Fruit fly (Drosophila melanogaster): Measurements from ENCODE around the gene CG6765.

The CG6765 gene

dm6 chr3L:8529701-8530100, 17.1 kb downstream of the CG6765 start:
- TF ChIP-seq CG17801 (GFP tag; optimal IDR thresholded peaks at IDR 0.05; ENCODE audit: partially characterized antibody), result no peak

- no peak for TF ChIP-seq CG17801 (GFP tag; optimal IDR thresholded peaks at IDR 0.05; ENCODE audit: partially characterized antibody)
Measured at dm6 chr3L:8534386-8535306, 22.1 kb downstream of the CG6765 start, which contains the start of gene ergic53. ergic53 (plus strand) TSS chr3L:8534977.

- no peak for TF ChIP-seq CG17801 (GFP tag; optimal IDR thresholded peaks at IDR 0.05; ENCODE audit: partially characterized antibody)
Measured at dm6 chr3L:8536387-8536786, 23.8 kb downstream of the CG6765 start.

dm6 chr3L:8538355-8538754, 25.8 kb downstream of the CG6765 start:
- no peak for TF ChIP-seq CG17801 (GFP tag; optimal IDR thresholded peaks at IDR 0.05; ENCODE audit: partially characterized antibody)

- TF ChIP-seq CG17801 (GFP tag; optimal IDR thresholded peaks at IDR 0.05; ENCODE audit: partially characterized antibody), result no peak
Measured at dm6 chr3L:8540509-8540908, 27.9 kb downstream of the CG6765 start.

- TF ChIP-seq CG17801 (GFP tag; optimal IDR thresholded peaks at IDR 0.05; ENCODE audit: partially characterized antibody), result no peak
Measured at dm6 chr3L:8541669-8542068, 29.1 kb downstream of the CG6765 start.

dm6 chr3L:8542213-8542612, 29.6 kb downstream of the CG6765 start:
- no peak for TF ChIP-seq CG17801 (GFP tag; optimal IDR thresholded peaks at IDR 0.05; ENCODE audit: partially characterized antibody)

dm6 chr3L:8543866-8544265, 31.3 kb downstream of the CG6765 start:
- TF ChIP-seq CG17801 (GFP tag; optimal IDR thresholded peaks at IDR 0.05; ENCODE audit: partially characterized antibody), result no peak

dm6 chr3L:8544710-8545109, 32.1 kb downstream of the CG6765 start, which contains the start of gene rhea:
rhea (plus strand) TSS chr3L:8545001.
- TF ChIP-seq CG17801 (GFP tag; optimal IDR thresholded peaks at IDR 0.05; ENCODE audit: partially characterized antibody), result peak; percentile 28

- TF ChIP-seq CG17801 (GFP tag; optimal IDR thresholded peaks at IDR 0.05; ENCODE audit: partially characterized antibody), result no peak
Measured at dm6 chr3L:8545473-8545872, 32.9 kb downstream of the CG6765 start.

- TF ChIP-seq CG17801 (GFP tag; optimal IDR thresholded peaks at IDR 0.05; ENCODE audit: partially characterized antibody), result peak; percentile 48
Measured at dm6 chr3L:8546355-8546771, 33.8 kb downstream of the CG6765 start.

dm6 chr3L:8547104-8547523, 34.5 kb downstream of the CG6765 start:
- TF ChIP-seq CG17801 (GFP tag; optimal IDR thresholded peaks at IDR 0.05; ENCODE audit: partially characterized antibody), result peak; percentile 47

- peak; percentile 12 for TF ChIP-seq CG17801 (GFP tag; optimal IDR thresholded peaks at IDR 0.05; ENCODE audit: partially characterized antibody)
Measured at dm6 chr3L:8549183-8549890, 36.8 kb downstream of the CG6765 start.

- no peak for TF ChIP-seq CG17801 (GFP tag; optimal IDR thresholded peaks at IDR 0.05; ENCODE audit: partially characterized antibody)
Measured at dm6 chr3L:8550836-8551235, 38.3 kb downstream of the CG6765 start.

dm6 chr3L:8553125-8553524, 40.6 kb downstream of the CG6765 start:
- TF ChIP-seq CG17801 (GFP tag; optimal IDR thresholded peaks at IDR 0.05; ENCODE audit: partially characterized antibody), result no peak
